Worm (Caenorhabditis elegans) whole organism, L4 larva: ENCODE data around the gene F54F7.6.
A peak's percentile ranks its signal among the peaks of the same experiment; 100 is the strongest.

Experiments
- F26F4.8 ChIP-seq: fragments of 200-800 bp; sonication (Bioruptor generic); conservative IDR thresholded peaks from 2 replicates; pipeline ENCODE4 v1.3.6; 2022; ENCODE audit warnings: missing genetic modification characterization, missing compliant biosample characterization
- F44E2.7 ChIP-seq: fragments of 200-800 bp; sonication (Bioruptor generic); IDR thresholded peaks from 2 replicates; pipeline ENCODE4 v2.1.2; 2022; ENCODE audit warnings: missing genetic modification characterization, missing compliant biosample characterization
- R02D3.7 ChIP-seq: fragments of 150-350 bp; sonication (generic microtip); optimal IDR thresholded peaks from 3 replicates; lab custom pipeline; 2014; ENCODE audit warnings: missing biosample characterization, missing genetic modification characterization
- T20F7.1 ChIP-seq: fragments of 200-800 bp; sonication (Bioruptor generic); optimal IDR thresholded peaks from 2 replicates; lab custom pipeline; 2018; ENCODE audit warnings: mild to moderate bottlenecking, missing genetic modification characterization, missing compliant biosample characterization
- Y75B8A.6 ChIP-seq: fragments of 200-800 bp; sonication (Bioruptor generic); IDR thresholded peaks from 2 replicates; pipeline ENCODE4 v1.3.6; 2022; ENCODE audit warnings: missing genetic modification reagents, missing genetic modification characterization, missing compliant biosample characterization
- ZK337.2 ChIP-seq: fragments of 200-800 bp; sonication (Bioruptor generic); IDR thresholded peaks from 2 replicates; pipeline ENCODE4 v1.3.6; 2022; ENCODE audit warnings: missing genetic modification reagents, missing genetic modification characterization, missing compliant biosample characterization
- aha-1 ChIP-seq: fragments of 150-350 bp; peaks from one replicate; lab custom pipeline; 2014; ENCODE audit warnings: missing biosample characterization, missing genetic modification characterization
- cey-2 ChIP-seq: sonication (generic microtip); optimal IDR thresholded peaks from 3 replicates; lab custom pipeline; 2017; ENCODE audit warnings: missing genetic modification characterization, mild to moderate bottlenecking, missing compliant biosample characterization, antibody characterized with exemption, borderline replicate concordance; ENCODE audit not compliant: insufficient read depth
- ctbp-1 ChIP-seq: fragments of 200-800 bp; sonication (Bioruptor generic); IDR thresholded peaks from 2 replicates; pipeline ENCODE4 v1.3.6; 2022; ENCODE audit warnings: missing genetic modification reagents, missing genetic modification characterization, missing compliant biosample characterization
- daf-12 ChIP-seq: fragments of 150-350 bp; optimal IDR thresholded peaks from 2 replicates; lab custom pipeline; 2014; ENCODE audit warnings: missing biosample characterization, missing genetic modification reagents, missing genetic modification characterization
- daf-16 ChIP-seq, 3 experiments: sonication (generic microtip); optimal IDR thresholded peaks; 2 replicates each; lab custom pipeline; 2016 to 2017; ENCODE audit warnings: missing genetic modification characterization in 3 of 3, missing genetic modification reagents in 3 of 3, mild to moderate bottlenecking in 2 of 3, missing compliant biosample characterization in 2 of 3, missing biosample characterization in 1 of 3, moderate library complexity in 1 of 3
- dmd-6 ChIP-seq: fragments of 200-800 bp; sonication (Bioruptor generic); IDR thresholded peaks from 2 replicates; pipeline ENCODE4 v1.3.6; 2022; ENCODE audit warnings: missing genetic modification reagents, missing genetic modification characterization, missing compliant biosample characterization
- dmd-9 ChIP-seq: fragments of 200-800 bp; sonication (Bioruptor generic); IDR thresholded peaks from 2 replicates; pipeline ENCODE4 v1.3.6; 2022; ENCODE audit warnings: missing genetic modification reagents, missing genetic modification characterization, missing compliant biosample characterization
- dpl-1 ChIP-seq: fragments of 150-350 bp; optimal IDR thresholded peaks from 2 replicates; lab custom pipeline; 2014; ENCODE audit warnings: missing biosample characterization, missing genetic modification reagents, missing genetic modification characterization
- dve-1 ChIP-seq: sonication (generic microtip); optimal IDR thresholded peaks from 2 replicates; lab custom pipeline; 2017; ENCODE audit warnings: antibody characterized with exemption, mild to moderate bottlenecking, missing genetic modification characterization, missing compliant biosample characterization; ENCODE audit not compliant: insufficient read depth
- hlh-11 ChIP-seq: fragments of 200-800 bp; sonication (Bioruptor generic); optimal IDR thresholded peaks from 2 replicates; lab custom pipeline; 2018; ENCODE audit warnings: mild to moderate bottlenecking, missing genetic modification characterization, missing compliant biosample characterization
- hmg-1.1 ChIP-seq: fragments of 200-800 bp; sonication (Bioruptor generic); IDR thresholded peaks from 2 replicates; pipeline ENCODE4 v1.3.6; 2022; ENCODE audit warnings: missing genetic modification reagents, missing genetic modification characterization, missing compliant biosample characterization
- jun-1 ChIP-seq: fragments of 150-350 bp; optimal IDR thresholded peaks from 2 replicates; lab custom pipeline; 2014; ENCODE audit warnings: missing biosample characterization, missing genetic modification reagents, missing genetic modification characterization
- lin-1 ChIP-seq: fragments of 200-800 bp; sonication (Bioruptor generic); IDR thresholded peaks from 2 replicates; pipeline ENCODE4 v1.3.6; 2022; ENCODE audit warnings: missing genetic modification reagents, missing genetic modification characterization, missing compliant biosample characterization
- lin-15B ChIP-seq: fragments of 150-350 bp; sonication (generic microtip); optimal IDR thresholded peaks from 3 replicates; lab custom pipeline; 2014; ENCODE audit warnings: missing biosample characterization, missing genetic modification characterization
- lin-39 ChIP-seq: fragments of 150-350 bp; optimal IDR thresholded peaks from 2 replicates; lab custom pipeline; 2014; ENCODE audit warnings: missing biosample characterization, missing genetic modification reagents, missing genetic modification characterization
- madf-9 ChIP-seq: fragments of 200-800 bp; sonication (Bioruptor generic); conservative IDR thresholded peaks from 2 replicates; pipeline ENCODE4 v1.3.6; 2022; ENCODE audit warnings: missing genetic modification reagents, missing genetic modification characterization, missing compliant biosample characterization
- mdl-1 ChIP-seq, 2 experiments: fragments of 150-350 bp in 1 of 2; sonication (generic microtip) in 1 of 2; optimal IDR thresholded peaks; 2 replicates each; lab custom pipeline; 2014 to 2017; ENCODE audit warnings: missing biosample characterization in 2 of 2, missing genetic modification characterization in 2 of 2
- mes-2 ChIP-seq: sonication (generic microtip); optimal IDR thresholded peaks from 2 replicates; lab custom pipeline; 2016; ENCODE audit warnings: missing genotype, mild to moderate bottlenecking, missing genetic modification characterization, missing compliant biosample characterization; ENCODE audit not compliant: poor library complexity, severe bottlenecking
- nhr-102 ChIP-seq: sonication (generic microtip); optimal IDR thresholded peaks from 2 replicates; lab custom pipeline; 2016; ENCODE audit warnings: mild to moderate bottlenecking, missing genetic modification characterization, moderate library complexity, missing compliant biosample characterization
- nhr-25 ChIP-seq: sonication (generic microtip); optimal IDR thresholded peaks from 2 replicates; lab custom pipeline; 2017; ENCODE audit warnings: missing genetic modification characterization, mild to moderate bottlenecking, missing compliant biosample characterization, antibody characterized with exemption, moderate library complexity, borderline replicate concordance; ENCODE audit not compliant: insufficient read depth
- nhr-28 ChIP-seq: fragments of 150-350 bp; optimal IDR thresholded peaks from 2 replicates; lab custom pipeline; 2014; ENCODE audit warnings: missing biosample characterization, missing genetic modification characterization
- nhr-42 ChIP-seq: fragments of 200-800 bp; sonication (Bioruptor generic); IDR thresholded peaks from 2 replicates; pipeline ENCODE4 v1.3.6; 2022; ENCODE audit warnings: missing genetic modification characterization, missing compliant biosample characterization
- nhr-48 ChIP-seq: sonication (generic microtip); optimal IDR thresholded peaks from 2 replicates; lab custom pipeline; 2016; ENCODE audit warnings: mild to moderate bottlenecking, missing genetic modification characterization, missing compliant biosample characterization
- nhr-6 ChIP-seq: fragments of 150-350 bp; optimal IDR thresholded peaks from 2 replicates; lab custom pipeline; 2014; ENCODE audit warnings: missing biosample characterization, missing genetic modification characterization
- nhr-76 ChIP-seq: fragments of 150-350 bp; optimal IDR thresholded peaks from 2 replicates; lab custom pipeline; 2014; ENCODE audit warnings: missing biosample characterization, missing genetic modification characterization
- pha-4 ChIP-seq, 2 experiments: fragments of 150-350 bp in 1 of 2; fragments of 200-800 bp in 1 of 2; sonication (Bioruptor generic) in 1 of 2; IDR thresholded peaks in 1 of 2; optimal IDR thresholded peaks in 1 of 2; 2 replicates each; pipeline versions ENCODE4 v1.3.6 to Lab custom; 2014 to 2022; ENCODE audit warnings: missing genetic modification characterization in 2 of 2, missing genetic modification reagents in 2 of 2, missing biosample characterization in 1 of 2, missing compliant biosample characterization in 1 of 2
- pqm-1 ChIP-seq: sonication (generic microtip); optimal IDR thresholded peaks from 2 replicates; lab custom pipeline; 2017; ENCODE audit warnings: missing biosample characterization, missing genetic modification characterization
- rbr-2 ChIP-seq: sonication (generic microtip); optimal IDR thresholded peaks from 2 replicates; lab custom pipeline; 2016; ENCODE audit warnings: missing genotype, missing genetic modification characterization, missing compliant biosample characterization
- saeg-2 ChIP-seq: fragments of 200-800 bp; sonication (Bioruptor generic); IDR thresholded peaks from 2 replicates; pipeline ENCODE4 v1.3.6; 2022; ENCODE audit warnings: missing genetic modification reagents, missing genetic modification characterization, missing compliant biosample characterization
- skn-1 ChIP-seq: fragments of 150-350 bp; optimal IDR thresholded peaks from 2 replicates; lab custom pipeline; 2014; ENCODE audit warnings: missing biosample characterization, missing genetic modification characterization
- snpc-4 ChIP-seq: fragments of 150-350 bp; optimal IDR thresholded peaks from 2 replicates; lab custom pipeline; 2014; ENCODE audit warnings: missing biosample characterization, missing genetic modification characterization
- tra-1 ChIP-seq: fragments of 200-800 bp; sonication (Bioruptor generic); IDR thresholded peaks from 2 replicates; pipeline ENCODE4 v1.3.6; 2022; ENCODE audit warnings: missing genetic modification reagents, missing genetic modification characterization, missing compliant biosample characterization
- unc-130 ChIP-seq: sonication (generic microtip); optimal IDR thresholded peaks from 2 replicates; lab custom pipeline; 2016; ENCODE audit warnings: missing genetic modification reagents, missing genetic modification characterization, missing compliant biosample characterization
- unc-62 ChIP-seq, 3 experiments: fragments of 150-350 bp in 1 of 3; sonication (generic microtip); optimal IDR thresholded peaks in 2 of 3; peaks in 1 of 3; 1 replicate in 1 of 3; 2 replicates in 2 of 3; lab custom pipeline; 2014 to 2017; ENCODE audit warnings: missing biosample characterization in 3 of 3, missing genetic modification characterization in 3 of 3, missing genetic modification reagents in 3 of 3, missing genotype in 1 of 3
- zfp-3 ChIP-seq: fragments of 200-800 bp; sonication (Bioruptor generic); conservative IDR thresholded peaks from 2 replicates; pipeline ENCODE4 v1.3.6; 2022; ENCODE audit warnings: missing genetic modification reagents, missing genetic modification characterization, missing compliant biosample characterization
- zip-2 ChIP-seq: fragments of 150-350 bp; optimal IDR thresholded peaks from 2 replicates; lab custom pipeline; 2014; ENCODE audit warnings: missing biosample characterization, missing genetic modification characterization

F54F7.6 gene

ce11 chrX:11909168-11909567, 44.0 kb downstream of the F54F7.6 start (continued):
- no peak for TF ChIP-seq nhr-25 (tag; lab: Kevin White, UChicago)
- TF ChIP-seq rbr-2 (tag; lab: Kevin White, UChicago): no peak
- TF ChIP-seq skn-1 (tag; lab: Kevin White, UChicago): no peak
- no peak for TF ChIP-seq cey-2 (tag; lab: Kevin White, UChicago)
- TF ChIP-seq pqm-1: peak; percentile 89
- no peak for TF ChIP-seq lin-15B
- TF ChIP-seq madf-9 (GFP tag; lab: Robert Waterston, UW): no peak
- TF ChIP-seq nhr-102: no peak
- TF ChIP-seq lin-39 (tag; lab: Kevin White, UChicago): no peak
- TF ChIP-seq Y75B8A.6 (GFP tag; lab: Robert Waterston, UW): no peak
- 0 out of 2 replicates have a peak, but pooled peaks have one; percentile 29 for TF ChIP-seq lin-1

ce11 chrX:11910046-11910445, 44.9 kb downstream of the F54F7.6 start, which contains the start of gene Y62H9A.15:
Gene Y62H9A.15 (minus strand): TSS chrX:11910145.
- TF ChIP-seq ctbp-1 (no peak), nhr-42 (GFP tag; lab: Robert Waterston, UW) (no peak), aha-1 (peak; percentile 6), rbr-2 (tag; lab: Kevin White, UChicago) (no peak), nhr-28 (tag; lab: Kevin White, UChicago) (peak; percentile 19), pha-4 (GFP tag; IDR thresholded peaks at IDR 0.05; lab: Robert Waterston, UW) (no peak), pha-4 (tag; optimal IDR thresholded peaks at IDR 0.05; lab: Kevin White, UChicago) (no peak), nhr-76 (tag; lab: Kevin White, UChicago) (no peak), mdl-1 (tag; optimal IDR thresholded peaks at IDR 0.05; lab: Kevin White, UChicago) (peak in 1 of 2 experiments; percentile 25), mes-2 (no peak), nhr-6 (tag; lab: Kevin White, UChicago) (no peak), Y75B8A.6 (GFP tag; lab: Robert Waterston, UW) (no peak), hlh-11 (tag; lab: Kevin White, UChicago) (peak; percentile 28), T20F7.1 (GFP tag; lab: Kevin White, UChicago) (no peak), unc-62 (GFP tag; optimal IDR thresholded peaks at IDR 0.05 in 1 of 2; lab: Kevin White, UChicago) (no peak), unc-62 (tag; optimal IDR thresholded peaks at IDR 0.05; lab: Kevin White, UChicago) (no peak), dve-1 (peak; percentile 18), dmd-6 (GFP tag; lab: Robert Waterston, UW) (peak; percentile 33; the same call in 1 of the 2 replicates), daf-12 (tag; lab: Kevin White, UChicago) (no peak), snpc-4 (tag; lab: Kevin White, UChicago) (no peak), ZK337.2 (GFP tag; lab: Robert Waterston, UW) (no peak), tra-1 (GFP tag; lab: Robert Waterston, UW) (no peak), F44E2.7 (GFP tag; lab: Robert Waterston, UW) (no peak), cey-2 (tag; lab: Kevin White, UChicago) (no peak), jun-1 (no peak), unc-130 (GFP tag; lab: Kevin White, UChicago) (no peak), zip-2 (tag; lab: Kevin White, UChicago) (no peak), saeg-2 (GFP tag; lab: Robert Waterston, UW) (no peak), nhr-48 (tag; lab: Kevin White, UChicago) (no peak), F26F4.8 (GFP tag; lab: Robert Waterston, UW) (no peak), dpl-1 (no peak), nhr-25 (tag; lab: Kevin White, UChicago) (no peak), hmg-1.1 (GFP tag; lab: Robert Waterston, UW) (no peak), pqm-1 (peak; percentile 17), lin-39 (tag; lab: Kevin White, UChicago) (no peak), dmd-9 (GFP tag; lab: Robert Waterston, UW) (no peak), R02D3.7 (no peak), zfp-3 (GFP tag; lab: Robert Waterston, UW) (no peak), daf-16 (GFP tag; optimal IDR thresholded peaks at IDR 0.05; lab: Kevin White, UChicago) (no peak), daf-16 (tag; optimal IDR thresholded peaks at IDR 0.05; lab: Kevin White, UChicago) (peak; percentile 58)
- TF ChIP-seq, all 104 proteins: peak for 8
